Worm (Caenorhabditis elegans): Measurements from ENCODE around the gene sorb-1.

Gene sorb-1

ce11 chrIV:13727865-13728264, 22.3 kb upstream of the sorb-1 start:
- TF ChIP-seq ama-1 (optimal IDR thresholded peaks at IDR 0.05) (no peak), snpc-4 (tag; optimal IDR thresholded peaks at IDR 0.05) (no peak), ceh-82 (tag; optimal IDR thresholded peaks at IDR 0.05) (no peak), mdl-1 (tag; optimal IDR thresholded peaks at IDR 0.05) (no peak), sem-4 (tag; optimal IDR thresholded peaks at IDR 0.05) (no peak), ZK546.5 (tag; optimal IDR thresholded peaks at IDR 0.05) (no peak), sma-9 (GFP tag; optimal IDR thresholded peaks at IDR 0.05) (peak; percentile 32), sma-9 (tag; optimal IDR thresholded peaks at IDR 0.05) (no peak), nhr-6 (tag; optimal IDR thresholded peaks at IDR 0.05) (no peak), R02D3.7 (tag; optimal IDR thresholded peaks at IDR 0.05) (no peak), Y55F3AM.14 (GFP tag; optimal IDR thresholded peaks at IDR 0.05) (no peak), nhr-129 (tag; optimal IDR thresholded peaks at IDR 0.05) (no peak), fos-1 (tag; optimal IDR thresholded peaks at IDR 0.05) (peak; percentile 67)

ce11 chrIV:13742244-13742643, 7.9 kb upstream of the sorb-1 start, which contains the start of gene C47A4.3:
C47A4.3 (minus strand) TSS chrIV:13742344.
- TF ChIP-seq fos-1 (tag; optimal IDR thresholded peaks at IDR 0.05): no peak
- TF ChIP-seq nhr-6 (tag; optimal IDR thresholded peaks at IDR 0.05): no peak

- TF ChIP-seq nhr-21 (tag; optimal IDR thresholded peaks at IDR 0.05) (no peak), ZK546.5 (tag; optimal IDR thresholded peaks at IDR 0.05) (no peak), nhr-25 (tag; optimal IDR thresholded peaks at IDR 0.05) (no peak), nhr-10 (tag; optimal IDR thresholded peaks at IDR 0.05) (no peak), nhr-77 (tag; optimal IDR thresholded peaks at IDR 0.05) (no peak), C34F6.9 (tag; optimal IDR thresholded peaks at IDR 0.05) (no peak), nhr-237 (tag; optimal IDR thresholded peaks at IDR 0.05) (no peak), nhr-6 (tag; optimal IDR thresholded peaks at IDR 0.05) (no peak), ztf-4 (tag; optimal IDR thresholded peaks at IDR 0.05) (no peak), sma-9 (GFP tag; optimal IDR thresholded peaks at IDR 0.05) (no peak), sma-9 (tag; optimal IDR thresholded peaks at IDR 0.05) (no peak), ztf-11 (tag; optimal IDR thresholded peaks at IDR 0.05) (no peak), unc-55 (GFP tag; optimal IDR thresholded peaks at IDR 0.05) (no peak)
Measured at ce11 chrIV:13745409-13745808, 4.7 kb upstream of the sorb-1 start, which contains the start of gene C47A4.5. C47A4.5 (plus strand) TSS chrIV:13745709.

- no peak for TF ChIP-seq zag-1 (tag; optimal IDR thresholded peaks at IDR 0.05)
- TF ChIP-seq C34F6.9 (tag; optimal IDR thresholded peaks at IDR 0.05): peak; percentile 13
- no peak for TF ChIP-seq crh-2 (tag; optimal IDR thresholded peaks at IDR 0.05)
- peak; percentile 63 for TF ChIP-seq F13H6.1 (tag; optimal IDR thresholded peaks at IDR 0.05)
- TF ChIP-seq nhr-129 (tag; optimal IDR thresholded peaks at IDR 0.05): peak; percentile 87
Measured at ce11 chrIV:13748798-13749197, 1.3 kb upstream of the sorb-1 start.

ce11 chrIV:13755619-13756018, 5.5 kb downstream of the sorb-1 start:
- TF ChIP-seq ztf-1 (GFP tag; conservative IDR thresholded peaks at IDR 0.05) (no peak), sma-3 (GFP tag; optimal IDR thresholded peaks at IDR 0.05) (no peak), sem-4 (tag; optimal IDR thresholded peaks at IDR 0.05) (no peak), egl-27 (tag; optimal IDR thresholded peaks at IDR 0.05) (no peak), ZK546.5 (tag; optimal IDR thresholded peaks at IDR 0.05) (no peak), ama-1 (optimal IDR thresholded peaks at IDR 0.05) (no peak), ceh-82 (tag; optimal IDR thresholded peaks at IDR 0.05) (no peak), skn-1 (tag; optimal IDR thresholded peaks at IDR 0.05) (no peak), ztf-4 (tag; optimal IDR thresholded peaks at IDR 0.05) (no peak), nhr-129 (tag; optimal IDR thresholded peaks at IDR 0.05) (no peak)

ce11 chrIV:13763449-13763848, 13.3 kb downstream of the sorb-1 start:
- TF ChIP-seq unc-55 (GFP tag; optimal IDR thresholded peaks at IDR 0.05) (peak; percentile 8), crh-2 (tag; optimal IDR thresholded peaks at IDR 0.05) (no peak)

- TF ChIP-seq C34F6.9 (tag; optimal IDR thresholded peaks at IDR 0.05) (no peak), nhr-11 (tag; optimal IDR thresholded peaks at IDR 0.05) (no peak), ceh-82 (tag; optimal IDR thresholded peaks at IDR 0.05) (no peak), lin-13 (GFP tag; optimal IDR thresholded peaks at IDR 0.05) (no peak), nhr-21 (tag; optimal IDR thresholded peaks at IDR 0.05) (no peak), nhr-6 (tag; optimal IDR thresholded peaks at IDR 0.05) (no peak), ztf-1 (GFP tag; conservative IDR thresholded peaks at IDR 0.05) (no peak), Y55F3AM.14 (GFP tag; optimal IDR thresholded peaks at IDR 0.05) (no peak), lsy-2 (tag; optimal IDR thresholded peaks at IDR 0.05) (no peak), mab-5 (tag; optimal IDR thresholded peaks at IDR 0.05) (no peak), aly-2 (tag; optimal IDR thresholded peaks at IDR 0.05) (no peak), sma-3 (GFP tag; optimal IDR thresholded peaks at IDR 0.05) (no peak), mdl-1 (tag; optimal IDR thresholded peaks at IDR 0.05) (no peak), dmd-4 (tag; optimal IDR thresholded peaks at IDR 0.05) (no peak), snpc-4 (tag; optimal IDR thresholded peaks at IDR 0.05) (no peak), nhr-23 (tag; optimal IDR thresholded peaks at IDR 0.05) (no peak), nhr-129 (tag; optimal IDR thresholded peaks at IDR 0.05) (no peak), alr-1 (tag; optimal IDR thresholded peaks at IDR 0.05) (no peak)
Measured at ce11 chrIV:13764708-13765107, 14.6 kb downstream of the sorb-1 start.

Measured in whole organism, L2 larva.